Fruit fly (Drosophila melanogaster): ENCODE data around the gene Idgf3.
A peak's percentile ranks its signal among the peaks of the same experiment; 100 is the strongest.

Gene Idgf3

dm6 chr2L:16486001-16486793 lies 35.5 kb downstream of the Idgf3 start (continued):
- TF ChIP-seq CG4318 (GFP tag; optimal IDR thresholded peaks at IDR 0.05) = no peak
- peak; percentile 43 for TF ChIP-seq Gug (GFP tag; IDR thresholded peaks at IDR 0.05)
- TF ChIP-seq Eip78C (GFP tag) = peak; percentile 70
- TF ChIP-seq vri (GFP tag; optimal IDR thresholded peaks at IDR 0.05) = peak; percentile 30
- TF ChIP-seq Met (GFP tag; optimal IDR thresholded peaks at IDR 0.05) = peak; percentile 23
- no peak for TF ChIP-seq Eip93F (GFP tag; optimal IDR thresholded peaks at IDR 0.05)
- peak; percentile 18 to 54 for TF ChIP-seq salr (GFP tag; optimal IDR thresholded peaks at IDR 0.05)
- TF ChIP-seq fd85E (GFP tag; optimal IDR thresholded peaks at IDR 0.05) = no peak
- peak; percentile 39 for TF ChIP-seq CG10631 (GFP tag; optimal IDR thresholded peaks at IDR 0.05)
- TF ChIP-seq CG32006 (GFP tag; optimal IDR thresholded peaks at IDR 0.05) = peak; percentile 39
- no peak for TF ChIP-seq achi (GFP tag; optimal IDR thresholded peaks at IDR 0.05)
- peak; percentile 34 for TF ChIP-seq CG31627 (GFP tag; optimal IDR thresholded peaks at IDR 0.05)
- TF ChIP-seq fd59A (GFP tag; optimal IDR thresholded peaks at IDR 0.05) = no peak
- TF ChIP-seq Smox (GFP tag; optimal IDR thresholded peaks at IDR 0.05) = peak; percentile 29
- TF ChIP-seq CG34406 (GFP tag; optimal IDR thresholded peaks at IDR 0.05) = peak; percentile 10
- TF ChIP-seq CG3919 (GFP tag; optimal IDR thresholded peaks at IDR 0.05) = peak; percentile 35
- TF ChIP-seq CG16779 (tag; optimal IDR thresholded peaks at IDR 0.05) = no peak
- no peak for TF ChIP-seq Hr38 (GFP tag; optimal IDR thresholded peaks at IDR 0.05)
- TF ChIP-seq CG6808 (GFP tag; optimal IDR thresholded peaks at IDR 0.05) = peak; percentile 34
- peak; percentile 24 for TF ChIP-seq Hr39 (GFP tag; optimal IDR thresholded peaks at IDR 0.05)
- TF ChIP-seq Lpt (GFP tag; optimal IDR thresholded peaks at IDR 0.05) = peak; percentile 34
- TF ChIP-seq CG8632 (GFP tag; optimal IDR thresholded peaks at IDR 0.05) = peak; percentile 50
- no peak for TF ChIP-seq CG11902 (GFP tag; optimal IDR thresholded peaks at IDR 0.05)
- TF ChIP-seq CG11762 (GFP tag; optimal IDR thresholded peaks at IDR 0.05; ENCODE audit: insufficient read depth) = no peak
- peak; percentile 9 for TF ChIP-seq lz (GFP tag; optimal IDR thresholded peaks at IDR 0.05)
- peak; percentile 34 for TF ChIP-seq net (GFP tag; optimal IDR thresholded peaks at IDR 0.05)
- peak; percentile 17; the same call in 1 of the 2 replicates for TF ChIP-seq CG15336 (GFP tag; IDR thresholded peaks at IDR 0.05)
- TF ChIP-seq topi (GFP tag; optimal IDR thresholded peaks at IDR 0.05) = peak; percentile 20
- TF ChIP-seq CG6163 (GFP tag; IDR thresholded peaks at IDR 0.05) = peak; percentile 45; the same call in 2 of the 3 replicates
- no peak for TF ChIP-seq Hr4 (GFP tag; optimal IDR thresholded peaks at IDR 0.05)
- no peak for TF ChIP-seq Ets21C (GFP tag; optimal IDR thresholded peaks at IDR 0.05)
- TF ChIP-seq CG9139 (GFP tag; optimal IDR thresholded peaks at IDR 0.05) = peak; percentile 15
- TF ChIP-seq OdsH (GFP tag; optimal IDR thresholded peaks at IDR 0.05) = peak; percentile 30
- TF ChIP-seq spab (GFP tag; optimal IDR thresholded peaks at IDR 0.05) = peak; percentile 17
- TF ChIP-seq Ets96B (tag; optimal IDR thresholded peaks at IDR 0.05) = peak; percentile 36
- peak; percentile 35 to 72 for TF ChIP-seq ss (GFP tag; optimal IDR thresholded peaks at IDR 0.05)
- no peak for TF ChIP-seq dsx (GFP tag; optimal IDR thresholded peaks at IDR 0.05; ENCODE audit: poor library complexity, severe bottlenecking)
- TF ChIP-seq Sox102F (GFP tag; optimal IDR thresholded peaks at IDR 0.05) = peak; percentile 28
- TF ChIP-seq CG8119 (GFP tag; IDR thresholded peaks at IDR 0.05) = no peak
- TF ChIP-seq Sox15 (GFP tag; optimal IDR thresholded peaks at IDR 0.05) = no peak

Data from whole organism, prepupa.